Worm (Caenorhabditis elegans): Measurements from ENCODE around the gene C14C11.2.
A peak's percentile ranks its signal among the peaks of the same experiment; 100 is the strongest.

C14C11.2 gene

DNA sequence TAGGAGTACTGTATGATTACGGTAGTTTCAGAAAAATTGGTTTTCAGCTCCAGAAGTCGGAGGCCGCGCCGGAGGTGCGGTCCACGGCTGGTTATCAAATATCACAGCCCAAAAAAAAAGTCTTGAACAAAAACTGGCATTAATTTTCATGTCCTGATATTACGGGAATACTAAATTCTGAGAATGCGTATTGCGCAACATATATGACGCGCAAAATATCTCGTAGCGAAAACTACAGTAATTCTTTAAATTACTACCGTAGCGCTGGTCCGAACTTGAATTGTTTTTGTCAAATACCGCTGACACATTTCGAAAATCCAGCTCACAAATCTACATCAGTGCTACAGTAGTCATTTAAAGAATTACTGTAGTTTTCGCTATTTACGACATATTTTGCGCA is 8.0 kb downstream of the C14C11.2 start (continued):
- TF ChIP-seq F39B2.1 (GFP tag; IDR thresholded peaks at IDR 0.05) (no peak), rcor-1 (GFP tag; IDR thresholded peaks at IDR 0.05) (no peak), lin-54 (GFP tag; optimal IDR thresholded peaks at IDR 0.05) (no peak), madf-8 (GFP tag; conservative IDR thresholded peaks at IDR 0.05) (no peak)

DNA sequence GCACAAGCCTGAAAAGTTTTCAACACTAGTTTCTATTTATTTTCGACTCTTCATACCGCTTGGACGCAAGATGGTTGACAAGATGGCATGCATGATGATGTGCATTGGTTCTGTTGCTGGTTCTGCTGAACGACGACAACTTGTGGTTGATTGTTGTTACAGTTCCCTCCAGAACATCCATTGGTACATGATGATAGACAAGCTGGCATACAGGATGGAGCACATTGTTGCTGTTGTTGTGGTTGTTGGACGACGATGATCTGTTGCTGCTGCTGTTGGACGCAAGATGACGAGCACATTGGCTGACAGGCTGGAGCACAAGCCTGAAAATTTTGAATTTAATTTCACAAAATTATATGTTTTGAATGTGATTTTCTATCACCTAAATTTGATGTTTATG is 11.3 kb downstream of the C14C11.2 start:
- TF ChIP-seq ama-1 (optimal IDR thresholded peaks at IDR 0.05) (no peak), ama-1 (GFP tag; optimal IDR thresholded peaks at IDR 0.05) (no peak), F39B2.1 (GFP tag; IDR thresholded peaks at IDR 0.05) (no peak), snpc-1.3 (tag; optimal IDR thresholded peaks at IDR 0.05; ENCODE audit: insufficient read depth) (no peak), ZK185.1 (tag; optimal IDR thresholded peaks at IDR 0.05; ENCODE audit: poor library complexity, severe bottlenecking) (no peak), sptf-2 (GFP tag; optimal IDR thresholded peaks at IDR 0.05) (no peak), T26A5.8 (tag; optimal IDR thresholded peaks at IDR 0.05) (no peak), bed-1 (GFP tag; IDR thresholded peaks at IDR 0.05) (no peak), T07F8.4 (tag; optimal IDR thresholded peaks at IDR 0.05) (no peak)

DNA sequence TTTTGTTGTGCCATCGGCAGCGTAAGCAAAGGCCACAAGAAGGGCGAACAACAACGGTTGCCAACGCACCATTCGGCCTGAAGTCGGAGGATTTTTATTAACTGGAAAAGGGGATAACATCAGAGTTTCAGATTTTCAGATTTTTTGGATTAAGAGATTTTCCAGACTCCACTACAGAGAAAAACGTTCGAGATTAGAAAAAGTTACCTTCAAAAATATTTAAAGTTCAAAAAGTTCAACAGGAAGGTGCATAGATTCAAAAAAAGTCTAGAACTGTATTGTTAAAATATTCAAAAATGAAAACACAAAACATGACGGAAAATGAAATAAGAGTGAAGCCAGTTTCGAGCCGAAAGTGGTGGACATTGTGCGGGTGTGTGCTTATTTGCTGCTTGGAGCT is 15.1 kb downstream of the C14C11.2 start, which contains the start of gene pqn-13:
Gene pqn-13, minus strand, starts transcription at position 101 of the 400 bp plus-strand sequence.
- TF ChIP-seq xnd-1 (tag; optimal IDR thresholded peaks at IDR 0.05), result no peak
- no peak for TF ChIP-seq dox-1 (GFP tag; IDR thresholded peaks at IDR 0.05)
- TF ChIP-seq cebp-2 (GFP tag; IDR thresholded peaks at IDR 0.05), result no peak
- no peak for TF ChIP-seq attf-6 (GFP tag; IDR thresholded peaks at IDR 0.05)

DNA sequence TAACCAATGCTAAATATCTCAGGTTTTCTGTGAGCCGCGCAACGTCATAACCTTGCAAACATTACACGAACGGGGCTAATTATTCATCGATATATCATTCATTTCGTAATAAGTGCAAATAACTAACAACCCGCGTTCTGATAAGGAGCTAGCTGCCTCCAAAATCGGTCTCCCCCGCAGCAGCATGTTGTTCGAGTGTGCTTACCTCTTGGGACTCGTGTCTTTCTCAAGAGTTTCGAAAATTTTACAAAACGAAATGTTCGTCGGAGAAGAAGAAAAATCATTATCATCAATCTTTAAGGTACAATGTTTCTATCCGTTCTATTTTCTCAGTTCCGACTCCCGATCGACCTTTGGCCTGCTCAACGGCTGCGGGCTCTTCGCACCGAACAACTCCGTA is 17.0 kb downstream of the C14C11.2 start:
- no peak for TF ChIP-seq D2030.7 (GFP tag; IDR thresholded peaks at IDR 0.05)
- no peak for TF ChIP-seq let-607 (tag; optimal IDR thresholded peaks at IDR 0.05)

ce11 chrV:5682530-5682929 is 21.6 kb downstream of the C14C11.2 start, which contains the start of gene prp-39:
Gene prp-39 (minus strand): TSS chrV:5682630.
- TF ChIP-seq cebp-2 (GFP tag; IDR thresholded peaks at IDR 0.05), result no peak
- no peak for TF ChIP-seq F23B12.7 (tag; optimal IDR thresholded peaks at IDR 0.05; ENCODE audit: insufficient read depth)
- no peak for TF ChIP-seq aptf-3 (GFP tag; IDR thresholded peaks at IDR 0.05)
- TF ChIP-seq aptf-2 (GFP tag; conservative IDR thresholded peaks at IDR 0.05), result no peak
- TF ChIP-seq B0336.3 (GFP tag; IDR thresholded peaks at IDR 0.05), result 0 out of 2 replicates have a peak, but pooled peaks have one; percentile 32
- peak; percentile 22; the same call in 1 of the 2 replicates for TF ChIP-seq Y53G8AR.9 (GFP tag; conservative IDR thresholded peaks at IDR 0.05)
- TF ChIP-seq F57C9.4 (tag; optimal IDR thresholded peaks at IDR 0.05), result no peak
- TF ChIP-seq egl-18 (GFP tag; IDR thresholded peaks at IDR 0.05), result no peak
- TF ChIP-seq nhr-120 (GFP tag; IDR thresholded peaks at IDR 0.05), result no peak
- no peak for TF ChIP-seq egrh-3 (GFP tag; IDR thresholded peaks at IDR 0.05)
- no peak for TF ChIP-seq gei-17 (GFP tag; optimal IDR thresholded peaks at IDR 0.05)
- TF ChIP-seq C17E4.6 (GFP tag; IDR thresholded peaks at IDR 0.05), result no peak
- TF ChIP-seq rec-8 (tag; optimal IDR thresholded peaks at IDR 0.05), result no peak

ce11 chrV:5684534-5684933 is 23.6 kb downstream of the C14C11.2 start, which contains the start of the genes hmgs-1 and F25B4.4:
Gene hmgs-1 (minus strand): TSS chrV:5684589.
Gene F25B4.4 (plus strand): TSS chrV:5684873.
- no peak for TF ChIP-seq egl-44 (GFP tag; IDR thresholded peaks at IDR 0.05)
- TF ChIP-seq lsy-27 (tag; optimal IDR thresholded peaks at IDR 0.05; ENCODE audit: borderline replicate concordance, insufficient read depth), result no peak
- no peak for TF ChIP-seq bed-2 (GFP tag; IDR thresholded peaks at IDR 0.05)
- no peak for TF ChIP-seq nhr-27 (tag; optimal IDR thresholded peaks at IDR 0.05)
- peak; percentile 64; the same call in 1 of the 2 replicates for TF ChIP-seq attf-3 (GFP tag; conservative IDR thresholded peaks at IDR 0.05)
- TF ChIP-seq lin-54 (GFP tag; optimal IDR thresholded peaks at IDR 0.05), result peak; percentile 85
- no peak for TF ChIP-seq hlh-12 (tag; optimal IDR thresholded peaks at IDR 0.05)
- TF ChIP-seq ztf-3 (GFP tag; optimal IDR thresholded peaks at IDR 0.05), result no peak
- TF ChIP-seq F39B2.1 (GFP tag; IDR thresholded peaks at IDR 0.05), result no peak
- TF ChIP-seq hrde-1 (tag; optimal IDR thresholded peaks at IDR 0.05; ENCODE audit: borderline replicate concordance), result no peak
- no peak for TF ChIP-seq somi-1 (GFP tag; optimal IDR thresholded peaks at IDR 0.05)
- TF ChIP-seq snpc-1.1 (tag; optimal IDR thresholded peaks at IDR 0.05; ENCODE audit: insufficient read depth), result no peak
- no peak for TF ChIP-seq die-1 (tag; optimal IDR thresholded peaks at IDR 0.05)

Data from whole organism, young adult.